Fruit fly (Drosophila melanogaster) whole organism, larva: Measurements from ENCODE around the gene CG14174.

ENCODE experiments used
- noc ChIP-seq: fragments of 200-800 bp; sonication (Bioruptor generic); optimal IDR thresholded peaks from 3 replicates; lab custom pipeline; 2019; ENCODE audit warnings: missing biosample characterization, mild to moderate bottlenecking, missing genetic modification characterization, moderate library complexity

CG14174 gene

DNA sequence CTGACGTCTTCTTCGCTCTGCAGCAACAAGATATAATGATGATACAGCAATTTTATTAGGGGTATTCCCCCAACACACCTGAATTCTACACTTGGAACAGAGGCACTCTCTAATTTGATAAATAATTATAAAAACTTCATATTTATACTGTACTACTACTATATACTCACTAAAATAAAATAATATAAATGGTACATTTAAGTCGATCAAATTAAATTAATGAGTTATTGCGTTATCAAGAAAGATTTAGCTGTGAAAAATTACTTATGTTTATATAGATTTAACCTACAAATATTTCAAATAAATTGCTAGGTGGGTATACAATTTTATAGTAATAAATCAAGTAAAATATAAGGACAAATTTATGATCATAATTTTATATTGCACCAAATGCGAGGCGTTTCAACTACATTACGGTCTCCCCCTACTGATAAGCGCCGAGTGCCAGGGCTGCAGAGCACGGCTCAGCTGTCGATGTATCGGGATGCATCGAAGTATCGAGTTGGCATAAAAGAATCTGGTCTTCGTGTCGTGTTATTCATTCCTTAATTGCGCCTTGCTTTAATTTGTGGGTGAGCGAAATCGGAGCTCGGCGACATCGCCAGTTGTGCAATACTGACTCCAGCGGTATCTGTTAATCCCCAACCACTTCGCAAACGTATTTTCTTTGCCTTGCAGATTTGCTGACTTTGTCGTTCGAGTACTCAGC lies 5.1 kb upstream of the CG14174 start, which contains the start of gene vsg:
Gene vsg (plus strand): TSS at position 497 of the 709 bp plus-strand sequence.
- peak; percentile 76 for TF ChIP-seq noc (tag; lab: Kevin White, UChicago)

DNA sequence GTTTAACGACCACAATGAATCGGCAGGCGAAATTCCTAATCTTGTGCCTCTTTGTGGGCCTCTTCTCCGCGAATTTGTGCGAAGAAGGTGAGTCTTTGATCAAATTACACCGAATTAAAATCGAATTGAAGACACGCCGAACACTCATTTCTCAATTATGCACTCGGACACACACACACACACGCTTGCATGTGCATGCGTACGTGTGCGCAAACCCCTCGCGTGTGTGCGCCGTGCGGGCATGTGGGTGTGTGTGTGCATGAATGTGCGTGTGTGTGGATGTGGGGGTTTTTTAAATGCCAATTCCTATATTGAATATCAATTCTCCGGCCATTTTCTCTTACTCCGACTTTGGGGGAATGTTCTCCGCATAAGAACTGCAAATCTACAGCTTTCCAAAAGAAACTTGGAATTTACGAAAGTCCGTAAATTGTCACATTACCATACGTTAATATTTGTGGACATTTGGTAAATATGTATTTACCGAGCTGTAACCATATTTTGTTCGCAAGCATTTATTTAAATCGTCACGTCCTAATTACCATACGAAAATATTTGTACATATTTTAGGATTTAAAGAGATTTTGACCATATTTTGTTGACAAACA lies 4.5 kb upstream of the CG14174 start:
- TF ChIP-seq noc (tag; lab: Kevin White, UChicago): no peak

dm6 chr3L:9716595-9716994 lies 2.5 kb upstream of the CG14174 start:
- TF ChIP-seq noc (tag; lab: Kevin White, UChicago): no peak

- TF ChIP-seq noc (tag; lab: Kevin White, UChicago): no peak
Observed at dm6 chr3L:9717101-9717500, 2.0 kb upstream of the CG14174 start.

dm6 chr3L:9717839-9718238 lies 1.3 kb upstream of the CG14174 start:
- TF ChIP-seq noc (tag; lab: Kevin White, UChicago): no peak

- TF ChIP-seq noc (tag; lab: Kevin White, UChicago): no peak
Observed at dm6 chr3L:9720102-9720501, 974 bp downstream of the CG14174 start.

- peak; percentile 42 for TF ChIP-seq noc (tag; lab: Kevin White, UChicago)
Observed at dm6 chr3L:9723108-9723507, 4.0 kb downstream of the CG14174 start, which contains the start of the genes nbs and defl. TSS of gene nbs (minus strand) at chr3L:9723194. TSS of gene defl (plus strand) at chr3L:9723423.

- TF ChIP-seq noc (tag; lab: Kevin White, UChicago): no peak
Observed at dm6 chr3L:9726707-9727106, 7.6 kb downstream of the CG14174 start, which contains the start of gene Naa60. TSS of gene Naa60 (plus strand) at chr3L:9726895.

DNA sequence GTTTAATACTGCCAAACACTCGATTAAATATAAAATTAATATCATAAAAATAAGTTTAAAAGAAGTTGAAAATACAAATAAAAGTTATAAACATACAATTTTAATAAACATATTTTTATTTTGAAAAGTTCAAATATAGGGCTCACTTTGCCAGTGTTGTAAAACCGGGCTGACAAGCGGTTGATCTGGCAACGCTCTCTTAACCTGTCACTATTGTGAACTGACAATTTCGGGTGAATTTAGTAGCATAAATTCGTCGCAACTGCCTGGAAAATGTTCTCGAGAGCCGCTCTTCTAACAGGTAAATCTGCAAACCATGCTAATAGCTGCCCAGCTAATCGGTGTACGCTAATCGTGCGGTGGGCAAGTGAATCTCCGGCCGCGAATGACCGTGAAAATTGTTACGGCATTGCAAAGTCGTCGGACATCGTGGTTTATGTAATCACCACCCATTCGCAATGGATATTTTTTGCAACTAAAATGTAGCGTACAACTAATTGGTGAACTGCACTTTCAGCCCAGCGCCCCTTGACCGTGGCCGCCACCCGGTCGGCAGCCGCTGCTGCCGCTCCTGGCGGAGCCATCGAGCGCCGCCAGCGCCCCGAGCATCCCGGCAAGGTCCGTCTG lies 10.8 kb downstream of the CG14174 start, which contains the start of gene ATPsynB:
Gene ATPsynB (plus strand): TSS at position 205 of the 627 bp plus-strand sequence.
- TF ChIP-seq noc (tag; lab: Kevin White, UChicago): no peak

DNA sequence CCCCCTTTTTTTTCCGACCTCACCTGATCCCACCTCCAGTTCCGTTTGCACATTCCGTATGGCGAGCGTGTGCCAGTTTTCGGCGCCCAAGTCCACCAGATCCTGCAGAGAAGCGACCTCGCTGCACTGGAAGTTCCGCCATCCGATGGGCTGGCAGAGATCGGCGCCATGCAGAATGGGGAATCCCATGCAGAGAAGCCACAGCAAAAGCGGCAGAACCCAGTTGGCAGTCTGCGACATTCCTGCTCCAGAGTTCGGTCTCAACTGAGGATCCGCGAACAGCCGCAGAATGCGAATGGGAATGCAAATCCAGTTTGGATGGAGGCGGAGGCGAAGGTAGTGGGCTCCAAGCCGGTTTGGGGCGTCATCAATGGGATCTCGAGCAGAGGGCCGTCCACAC lies 14.4 kb downstream of the CG14174 start, which contains the start of gene CG6749:
Gene CG6749 (minus strand): TSS at position 245 of the 400 bp plus-strand sequence.
- TF ChIP-seq noc (tag; lab: Kevin White, UChicago): no peak

dm6 chr3L:9739629-9740028 lies 20.5 kb downstream of the CG14174 start:
- no peak for TF ChIP-seq noc (tag; lab: Kevin White, UChicago)

- TF ChIP-seq noc (tag; lab: Kevin White, UChicago): no peak
Observed at dm6 chr3L:9742342-9742741, 23.2 kb downstream of the CG14174 start.

DNA sequence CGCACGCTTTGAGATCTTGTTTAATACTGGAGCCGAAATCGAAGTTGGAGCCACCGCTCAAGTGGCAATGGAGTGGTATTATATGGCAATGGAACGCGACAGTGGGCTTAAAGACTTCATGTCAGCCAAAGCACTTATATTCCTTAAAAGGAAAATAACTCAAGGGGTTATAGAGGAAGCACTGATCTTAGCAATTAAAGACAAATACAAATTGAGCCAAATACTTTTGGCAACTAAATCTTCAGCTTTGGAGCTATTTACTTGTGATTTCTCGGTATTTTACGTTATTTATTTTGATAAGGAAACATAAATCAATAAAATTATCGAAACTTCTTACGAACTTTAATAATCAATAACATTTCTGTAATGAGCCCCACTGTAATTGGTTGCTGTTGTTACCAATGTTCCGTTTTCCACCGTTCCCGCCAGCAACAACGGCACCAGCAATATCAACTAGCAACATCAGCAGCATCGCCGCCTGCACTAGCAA lies 25.0 kb downstream of the CG14174 start:
- TF ChIP-seq noc (tag; lab: Kevin White, UChicago): no peak

DNA sequence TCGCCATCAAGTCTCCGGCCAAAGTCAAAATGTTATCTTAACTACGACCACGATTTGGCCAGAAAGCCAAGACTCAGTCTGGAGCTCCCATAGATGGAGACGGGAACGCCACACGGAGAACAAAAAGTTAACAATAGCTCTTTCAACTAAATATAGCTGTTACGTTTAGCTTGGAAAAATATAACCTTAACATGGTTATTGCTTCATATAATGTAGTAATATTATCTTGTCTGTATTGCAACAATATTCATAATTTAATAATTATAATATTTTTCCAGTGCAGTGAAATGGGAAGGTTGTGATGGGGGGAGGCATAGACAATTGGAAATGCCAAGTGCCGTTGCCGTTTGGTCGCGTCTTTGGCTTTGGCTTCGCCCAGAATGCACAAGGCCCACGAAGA lies 26.3 kb downstream of the CG14174 start:
- no peak for TF ChIP-seq noc (tag; lab: Kevin White, UChicago)

dm6 chr3L:9751625-9752024 lies 32.5 kb downstream of the CG14174 start:
- no peak for TF ChIP-seq noc (tag; lab: Kevin White, UChicago)

DNA sequence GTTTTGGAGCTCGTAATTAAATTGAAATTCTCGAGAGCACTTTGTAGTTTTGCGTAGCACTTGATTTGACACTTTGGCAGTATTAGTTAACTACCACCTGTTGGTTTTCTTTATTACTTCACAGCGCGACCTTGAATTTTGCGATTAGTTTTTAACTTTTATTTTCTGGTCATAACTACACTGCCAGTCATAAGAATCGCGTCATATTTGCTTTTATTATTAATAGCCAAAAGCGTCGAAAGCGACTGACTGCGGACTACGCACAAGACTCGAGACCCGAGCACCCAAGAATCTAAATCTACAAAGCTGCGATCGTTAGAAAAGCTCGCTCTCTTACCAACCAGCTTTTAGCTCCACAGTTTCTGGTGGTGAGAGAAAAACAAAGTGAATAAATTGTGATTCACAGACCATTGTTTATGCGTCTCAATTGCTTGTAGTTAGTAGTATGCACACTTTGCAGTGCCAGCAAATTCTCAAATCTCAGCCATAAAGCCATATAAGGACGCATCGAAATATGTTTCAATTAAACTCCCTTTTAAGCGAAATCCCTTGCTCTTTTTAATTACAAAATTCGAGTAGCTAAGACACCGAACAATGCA lies 41.1 kb downstream of the CG14174 start, which contains the start of gene CG42268:
Gene CG42268 (minus strand): TSS at position 245 of the 599 bp plus-strand sequence.
- peak; percentile 9 for TF ChIP-seq noc (tag; lab: Kevin White, UChicago)
